Worm (Caenorhabditis elegans): ENCODE data around the gene C08F8.3.

- TF ChIP-seq aha-1 (tag; optimal IDR thresholded peaks at IDR 0.05) (no peak), nhr-76 (tag; optimal IDR thresholded peaks at IDR 0.05) (no peak), nhr-90 (tag; optimal IDR thresholded peaks at IDR 0.05; ENCODE audit: poor library complexity) (no peak), nhr-77 (tag; optimal IDR thresholded peaks at IDR 0.05) (no peak), skn-1 (tag; optimal IDR thresholded peaks at IDR 0.05) (no peak), sup-37 (GFP tag; optimal IDR thresholded peaks at IDR 0.05) (no peak), blmp-1 (tag; optimal IDR thresholded peaks at IDR 0.05) (no peak), aly-2 (tag; optimal IDR thresholded peaks at IDR 0.05) (no peak), pax-3 (tag; optimal IDR thresholded peaks at IDR 0.05) (no peak), hpl-2 (GFP tag; optimal IDR thresholded peaks at IDR 0.05) (no peak), isw-1 (GFP tag; IDR thresholded peaks at IDR 0.05) (no peak), egl-13 (tag; optimal IDR thresholded peaks at IDR 0.05) (no peak)
Measured at ce11 chrIV:11105724-11106123, 49.1 kb upstream of the C08F8.3 start, which contains the start of gene srlf-24.

Data from whole organism, L1 larva.